Worm (Caenorhabditis elegans) whole organism, L4 larva: Measurements from ENCODE around the gene gei-13.

Experiments used
- D1046.2 ChIP-seq: fragments of 200-800 bp; sonication (Bioruptor generic); IDR thresholded peaks from 2 replicates; pipeline ENCODE4 v1.3.6; 2022; ENCODE audit warnings: missing genetic modification characterization, missing compliant biosample characterization
- F26F4.8 ChIP-seq: fragments of 200-800 bp; sonication (Bioruptor generic); conservative IDR thresholded peaks from 2 replicates; pipeline ENCODE4 v1.3.6; 2022; ENCODE audit warnings: missing genetic modification characterization, missing compliant biosample characterization
- F37D6.2 ChIP-seq: sonication (generic microtip); optimal IDR thresholded peaks from 2 replicates; lab custom pipeline; 2016; ENCODE audit warnings: mild to moderate bottlenecking, missing genetic modification characterization, missing compliant biosample characterization
- F49E8.2 ChIP-seq: sonication (generic microtip); optimal IDR thresholded peaks from 2 replicates; lab custom pipeline; 2016; ENCODE audit warnings: missing compliant biosample characterization, mild to moderate bottlenecking, missing genetic modification characterization, borderline replicate concordance
- Y75B8A.6 ChIP-seq: fragments of 200-800 bp; sonication (Bioruptor generic); IDR thresholded peaks from 2 replicates; pipeline ENCODE4 v1.3.6; 2022; ENCODE audit warnings: missing genetic modification reagents, missing genetic modification characterization, missing compliant biosample characterization
- ZK337.2 ChIP-seq: fragments of 200-800 bp; sonication (Bioruptor generic); IDR thresholded peaks from 2 replicates; pipeline ENCODE4 v1.3.6; 2022; ENCODE audit warnings: missing genetic modification reagents, missing genetic modification characterization, missing compliant biosample characterization
- aha-1 ChIP-seq: fragments of 150-350 bp; peaks from one replicate; lab custom pipeline; 2014; ENCODE audit warnings: missing biosample characterization, missing genetic modification characterization
- ceh-32 ChIP-seq: sonication (generic microtip); optimal IDR thresholded peaks from 2 replicates; lab custom pipeline; 2016; ENCODE audit warnings: mild to moderate bottlenecking, missing genetic modification characterization, missing compliant biosample characterization; ENCODE audit not compliant: poor library complexity
- ctbp-1 ChIP-seq: fragments of 200-800 bp; sonication (Bioruptor generic); IDR thresholded peaks from 2 replicates; pipeline ENCODE4 v1.3.6; 2022; ENCODE audit warnings: missing genetic modification reagents, missing genetic modification characterization, missing compliant biosample characterization
- daf-12 ChIP-seq: fragments of 150-350 bp; optimal IDR thresholded peaks from 2 replicates; lab custom pipeline; 2014; ENCODE audit warnings: missing biosample characterization, missing genetic modification reagents, missing genetic modification characterization
- daf-16 ChIP-seq, 3 experiments: sonication (generic microtip); optimal IDR thresholded peaks; 2 replicates each; lab custom pipeline; 2016 to 2017; ENCODE audit warnings: missing genetic modification characterization in 3 of 3, missing genetic modification reagents in 3 of 3, mild to moderate bottlenecking in 2 of 3, missing compliant biosample characterization in 2 of 3, missing biosample characterization in 1 of 3, moderate library complexity in 1 of 3
- dmd-6 ChIP-seq: fragments of 200-800 bp; sonication (Bioruptor generic); IDR thresholded peaks from 2 replicates; pipeline ENCODE4 v1.3.6; 2022; ENCODE audit warnings: missing genetic modification reagents, missing genetic modification characterization, missing compliant biosample characterization
- dve-1 ChIP-seq: sonication (generic microtip); optimal IDR thresholded peaks from 2 replicates; lab custom pipeline; 2017; ENCODE audit warnings: antibody characterized with exemption, mild to moderate bottlenecking, missing genetic modification characterization, missing compliant biosample characterization; ENCODE audit not compliant: insufficient read depth
- hlh-11 ChIP-seq: fragments of 200-800 bp; sonication (Bioruptor generic); optimal IDR thresholded peaks from 2 replicates; lab custom pipeline; 2018; ENCODE audit warnings: mild to moderate bottlenecking, missing genetic modification characterization, missing compliant biosample characterization
- hlh-30 ChIP-seq: sonication (generic microtip); optimal IDR thresholded peaks from 2 replicates; lab custom pipeline; 2017; ENCODE audit warnings: antibody characterized with exemption, mild to moderate bottlenecking, missing genetic modification characterization, missing compliant biosample characterization; ENCODE audit not compliant: insufficient read depth
- hmg-1.1 ChIP-seq: fragments of 200-800 bp; sonication (Bioruptor generic); IDR thresholded peaks from 2 replicates; pipeline ENCODE4 v1.3.6; 2022; ENCODE audit warnings: missing genetic modification reagents, missing genetic modification characterization, missing compliant biosample characterization
- lin-1 ChIP-seq: fragments of 200-800 bp; sonication (Bioruptor generic); IDR thresholded peaks from 2 replicates; pipeline ENCODE4 v1.3.6; 2022; ENCODE audit warnings: missing genetic modification reagents, missing genetic modification characterization, missing compliant biosample characterization
- lin-15B ChIP-seq: fragments of 150-350 bp; sonication (generic microtip); optimal IDR thresholded peaks from 3 replicates; lab custom pipeline; 2014; ENCODE audit warnings: missing biosample characterization, missing genetic modification characterization
- lsy-2 ChIP-seq, 2 experiments: fragments of 150-350 bp in 1 of 2; sonication (generic microtip) in 1 of 2; optimal IDR thresholded peaks; 2 replicates each; lab custom pipeline; 2014 to 2017; ENCODE audit warnings: missing biosample characterization in 2 of 2, missing genetic modification characterization in 2 of 2
- madf-9 ChIP-seq: fragments of 200-800 bp; sonication (Bioruptor generic); conservative IDR thresholded peaks from 2 replicates; pipeline ENCODE4 v1.3.6; 2022; ENCODE audit warnings: missing genetic modification reagents, missing genetic modification characterization, missing compliant biosample characterization
- mdl-1 ChIP-seq, 2 experiments: fragments of 150-350 bp in 1 of 2; sonication (generic microtip) in 1 of 2; optimal IDR thresholded peaks; 2 replicates each; lab custom pipeline; 2014 to 2017; ENCODE audit warnings: missing biosample characterization in 2 of 2, missing genetic modification characterization in 2 of 2
- mes-2 ChIP-seq: sonication (generic microtip); optimal IDR thresholded peaks from 2 replicates; lab custom pipeline; 2016; ENCODE audit warnings: missing genotype, mild to moderate bottlenecking, missing genetic modification characterization, missing compliant biosample characterization; ENCODE audit not compliant: poor library complexity, severe bottlenecking
- mxl-2 ChIP-seq: fragments of 200-800 bp; sonication (Bioruptor generic); conservative IDR thresholded peaks from 2 replicates; pipeline ENCODE4 v1.3.6; 2022; ENCODE audit warnings: missing genetic modification reagents, missing genetic modification characterization, missing compliant biosample characterization
- mxl-3 ChIP-seq: fragments of 200-800 bp; sonication (Bioruptor generic); optimal IDR thresholded peaks from 2 replicates; lab custom pipeline; 2018; ENCODE audit warnings: mild to moderate bottlenecking, missing genetic modification characterization, missing compliant biosample characterization
- nhr-102 ChIP-seq: sonication (generic microtip); optimal IDR thresholded peaks from 2 replicates; lab custom pipeline; 2016; ENCODE audit warnings: mild to moderate bottlenecking, missing genetic modification characterization, moderate library complexity, missing compliant biosample characterization
- nhr-11 ChIP-seq: fragments of 150-350 bp; optimal IDR thresholded peaks from 2 replicates; lab custom pipeline; 2014; ENCODE audit warnings: missing biosample characterization, missing genetic modification characterization
- nhr-111 ChIP-seq: fragments of 200-800 bp; sonication (Bioruptor generic); optimal IDR thresholded peaks from 2 replicates; lab custom pipeline; 2018; ENCODE audit warnings: mild to moderate bottlenecking, missing genetic modification characterization, missing compliant biosample characterization
- nhr-25 ChIP-seq: sonication (generic microtip); optimal IDR thresholded peaks from 2 replicates; lab custom pipeline; 2017; ENCODE audit warnings: missing genetic modification characterization, mild to moderate bottlenecking, missing compliant biosample characterization, antibody characterized with exemption, moderate library complexity, borderline replicate concordance; ENCODE audit not compliant: insufficient read depth
- nhr-28 ChIP-seq: fragments of 150-350 bp; optimal IDR thresholded peaks from 2 replicates; lab custom pipeline; 2014; ENCODE audit warnings: missing biosample characterization, missing genetic modification characterization
- nhr-41 ChIP-seq: fragments of 200-800 bp; sonication (Bioruptor generic); IDR thresholded peaks from 2 replicates; pipeline ENCODE4 v1.3.6; 2022; ENCODE audit warnings: missing genetic modification reagents, missing genetic modification characterization, missing compliant biosample characterization
- nhr-48 ChIP-seq: sonication (generic microtip); optimal IDR thresholded peaks from 2 replicates; lab custom pipeline; 2016; ENCODE audit warnings: mild to moderate bottlenecking, missing genetic modification characterization, missing compliant biosample characterization
- nhr-76 ChIP-seq: fragments of 150-350 bp; optimal IDR thresholded peaks from 2 replicates; lab custom pipeline; 2014; ENCODE audit warnings: missing biosample characterization, missing genetic modification characterization
- sdz-12 ChIP-seq: fragments of 200-800 bp; sonication (Bioruptor generic); optimal IDR thresholded peaks from 2 replicates; lab custom pipeline; 2018; ENCODE audit warnings: mild to moderate bottlenecking, missing genetic modification characterization, missing compliant biosample characterization
- snpc-1.2 ChIP-seq: fragments of 200-800 bp; sonication (Bioruptor generic); IDR thresholded peaks from 2 replicates; pipeline ENCODE4 v1.3.6; 2022; ENCODE audit warnings: missing genetic modification reagents, missing genetic modification characterization, missing compliant biosample characterization
- spr-3 ChIP-seq: fragments of 200-800 bp; sonication (Bioruptor generic); optimal IDR thresholded peaks from 2 replicates; lab custom pipeline; 2018; ENCODE audit warnings: mild to moderate bottlenecking, missing genetic modification characterization, missing compliant biosample characterization
- tag-97 ChIP-seq: fragments of 200-800 bp; sonication (Bioruptor generic); IDR thresholded peaks from 2 replicates; pipeline ENCODE4 v1.3.6; 2022; ENCODE audit warnings: missing genetic modification characterization, missing compliant biosample characterization
- unc-39 ChIP-seq: sonication (generic microtip); optimal IDR thresholded peaks from 2 replicates; lab custom pipeline; 2017; ENCODE audit warnings: missing biosample characterization, missing genetic modification characterization
- zag-1 ChIP-seq: fragments of 150-350 bp; optimal IDR thresholded peaks from 2 replicates; lab custom pipeline; 2014; ENCODE audit warnings: missing biosample characterization, missing genetic modification characterization
- ztf-11 ChIP-seq: fragments of 150-350 bp; optimal IDR thresholded peaks from 2 replicates; lab custom pipeline; 2014; ENCODE audit warnings: missing biosample characterization, missing genetic modification characterization
- ztf-7 ChIP-seq: fragments of 150-350 bp; optimal IDR thresholded peaks from 2 replicates; lab custom pipeline; 2014; ENCODE audit warnings: missing biosample characterization, missing genetic modification characterization

Gene gei-13

DNA sequence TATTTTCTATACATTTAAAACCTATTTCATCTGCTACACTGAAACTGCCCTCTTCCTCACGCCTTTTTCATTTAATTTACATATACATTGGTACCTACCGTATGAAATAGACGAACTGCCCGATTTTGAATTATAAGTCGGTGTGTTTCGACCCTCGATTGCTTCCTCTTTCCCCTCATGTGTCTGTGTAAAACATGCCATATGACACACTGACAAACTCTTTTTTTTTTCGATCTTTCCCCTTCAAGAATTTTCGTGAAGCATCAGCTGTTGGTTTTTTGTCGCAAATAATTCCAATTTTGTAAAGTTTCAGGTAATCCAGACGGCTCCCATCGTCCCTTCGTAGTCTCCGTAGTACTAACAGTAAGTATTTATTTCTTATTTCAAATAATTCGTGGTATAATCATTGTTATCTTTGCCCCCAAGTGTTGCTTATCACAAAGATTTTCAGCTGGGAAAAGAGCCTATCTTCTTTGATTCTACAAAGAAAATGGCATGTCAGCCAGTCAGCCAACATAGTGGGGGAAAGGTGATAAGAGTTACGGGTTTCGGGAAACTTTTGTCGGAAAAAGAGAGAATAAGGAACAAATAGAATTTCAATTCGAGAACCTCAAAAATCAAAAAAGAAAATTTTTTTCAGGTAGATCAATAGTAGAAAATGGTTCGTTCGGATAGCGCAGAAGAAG lies 14.9 kb downstream of the gei-13 start (continued):
- TF ChIP-seq nhr-48 (tag; lab: Kevin White, UChicago) (no peak), hmg-1.1 (no peak), dmd-6 (GFP tag; lab: Robert Waterston, UW) (peak; percentile 53), ztf-11 (tag; lab: Kevin White, UChicago) (no peak), F49E8.2 (no peak), nhr-28 (peak; percentile 77), nhr-41 (GFP tag; lab: Robert Waterston, UW) (no peak), D1046.2 (no peak), hlh-11 (no peak), daf-12 (tag; lab: Kevin White, UChicago) (no peak), hlh-30 (tag; lab: Kevin White, UChicago) (peak; percentile 55), nhr-102 (tag; lab: Kevin White, UChicago) (no peak), lin-15B (tag; lab: Kevin White, UChicago) (no peak), ztf-7 (tag; lab: Kevin White, UChicago) (no peak)

DNA sequence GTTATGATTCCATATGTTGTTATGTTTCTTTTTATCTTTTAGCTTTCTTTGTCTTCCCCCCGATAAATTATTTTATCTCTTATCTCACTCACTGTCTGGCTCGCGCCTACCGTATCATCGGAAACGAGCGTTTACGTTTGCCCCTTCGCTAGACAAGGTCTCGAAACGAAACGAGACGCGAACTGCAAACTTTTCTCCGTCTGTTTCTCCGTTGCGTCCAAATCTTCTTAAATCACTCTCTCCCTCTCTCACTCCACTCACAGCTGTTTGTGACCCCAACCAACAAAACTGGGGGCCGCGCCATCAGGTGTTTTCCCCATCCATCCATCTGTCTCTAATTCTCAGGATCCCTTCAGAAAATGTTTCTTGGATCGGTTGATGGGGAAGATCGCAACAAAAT lies 16.8 kb downstream of the gei-13 start:
- TF ChIP-seq F49E8.2 (no peak), madf-9 (no peak), Y75B8A.6 (GFP tag; lab: Robert Waterston, UW) (no peak), tag-97 (GFP tag; lab: Robert Waterston, UW) (no peak), nhr-28 (peak; percentile 6), ZK337.2 (GFP tag; lab: Robert Waterston, UW) (no peak), hlh-30 (tag; lab: Kevin White, UChicago) (peak; percentile 51), mes-2 (tag; lab: Kevin White, UChicago) (peak; percentile 15), spr-3 (GFP tag; lab: Kevin White, UChicago) (no peak), unc-39 (tag; lab: Kevin White, UChicago) (no peak), nhr-76 (no peak), nhr-111 (GFP tag; lab: Kevin White, UChicago) (no peak), nhr-11 (tag; lab: Kevin White, UChicago) (peak; percentile 49), daf-12 (tag; lab: Kevin White, UChicago) (no peak), mxl-3 (peak; percentile 59), dve-1 (peak; percentile 16), nhr-25 (tag; lab: Kevin White, UChicago) (no peak), lin-1 (GFP tag; lab: Robert Waterston, UW) (0 out of 2 replicates have a peak, but pooled peaks have one; percentile 18), ceh-32 (tag; lab: Kevin White, UChicago) (no peak), mxl-2 (GFP tag; lab: Robert Waterston, UW) (no peak), lsy-2 (tag; optimal IDR thresholded peaks at IDR 0.05; lab: Kevin White, UChicago) (peak in 1 of 2 experiments; percentile 30), F26F4.8 (GFP tag; lab: Robert Waterston, UW) (no peak), nhr-102 (tag; lab: Kevin White, UChicago) (no peak), hlh-11 (no peak), daf-16 (GFP tag; optimal IDR thresholded peaks at IDR 0.05; lab: Kevin White, UChicago) (peak in 1 of 2 experiments; percentile 77), daf-16 (tag; optimal IDR thresholded peaks at IDR 0.05; lab: Kevin White, UChicago) (peak; percentile 15), nhr-48 (tag; lab: Kevin White, UChicago) (no peak), mdl-1 (tag; optimal IDR thresholded peaks at IDR 0.05; lab: Kevin White, UChicago) (peak in 1 of 2 experiments; percentile 10), ztf-11 (tag; lab: Kevin White, UChicago) (no peak), snpc-1.2 (no peak), ctbp-1 (GFP tag; lab: Robert Waterston, UW) (0 out of 2 replicates have a peak, but pooled peaks have one; percentile 20), aha-1 (tag; lab: Kevin White, UChicago) (peak; percentile 95), F37D6.2 (tag; lab: Kevin White, UChicago) (no peak), sdz-12 (no peak), zag-1 (tag; lab: Kevin White, UChicago) (no peak), dmd-6 (GFP tag; lab: Robert Waterston, UW) (peak; percentile 26)
